Worm (Caenorhabditis elegans) whole organism, L2 larva: Measurements from ENCODE around the gene srt-23.

Source experiments
- C34F6.9 ChIP-seq: fragments of 150-350 bp; optimal IDR thresholded peaks from 2 replicates; lab custom pipeline; 2014; ENCODE audit warnings: missing biosample characterization, missing genetic modification characterization
- ZK546.5 ChIP-seq: sonication (generic microtip); optimal IDR thresholded peaks from 2 replicates; lab custom pipeline; 2017; ENCODE audit warnings: missing biosample characterization, missing genetic modification characterization
- alr-1 ChIP-seq: fragments of 150-350 bp; optimal IDR thresholded peaks from 2 replicates; lab custom pipeline; 2014; ENCODE audit warnings: missing biosample characterization, missing genetic modification characterization
- ceh-16 ChIP-seq: fragments of 150-350 bp; optimal IDR thresholded peaks from 2 replicates; lab custom pipeline; 2014; ENCODE audit warnings: missing biosample characterization, missing genetic modification characterization
- lin-11 ChIP-seq: fragments of 150-350 bp; sonication (generic microtip); optimal IDR thresholded peaks from 2 replicates; lab custom pipeline; 2014; ENCODE audit warnings: missing biosample characterization, missing genetic modification characterization, inconsistent platforms, mixed read lengths
- lin-13 ChIP-seq: fragments of 150-350 bp; optimal IDR thresholded peaks from 2 replicates; lab custom pipeline; 2014; ENCODE audit warnings: missing biosample characterization, missing genetic modification reagents, missing genetic modification characterization
- lsy-2 ChIP-seq, 2 experiments: fragments of 150-350 bp in 1 of 2; sonication (generic microtip) in 1 of 2; optimal IDR thresholded peaks; 2 replicates each; lab custom pipeline; 2014 to 2017; ENCODE audit warnings: missing biosample characterization in 2 of 2, missing genetic modification characterization in 2 of 2
- nhr-11 ChIP-seq: fragments of 150-350 bp; optimal IDR thresholded peaks from 2 replicates; lab custom pipeline; 2014; ENCODE audit warnings: missing biosample characterization, missing genetic modification characterization
- nhr-237 ChIP-seq: fragments of 150-350 bp; optimal IDR thresholded peaks from 2 replicates; lab custom pipeline; 2014; ENCODE audit warnings: missing biosample characterization, missing genetic modification characterization
- nhr-25 ChIP-seq: fragments of 150-350 bp; sonication (generic microtip); optimal IDR thresholded peaks from 3 replicates; lab custom pipeline; 2014; ENCODE audit warnings: missing biosample characterization, missing genetic modification characterization
- sma-3 ChIP-seq: sonication (generic microtip); optimal IDR thresholded peaks from 2 replicates; lab custom pipeline; 2016; ENCODE audit warnings: missing genetic modification reagents, missing genetic modification characterization, missing compliant biosample characterization
- sma-9 ChIP-seq, 2 experiments: fragments of 150-350 bp in 1 of 2; sonication (generic microtip) in 1 of 2; optimal IDR thresholded peaks; 2 replicates each; lab custom pipeline; 2014 to 2016; ENCODE audit warnings: missing genetic modification characterization in 2 of 2, mild to moderate bottlenecking in 1 of 2, missing biosample characterization in 1 of 2, missing compliant biosample characterization in 1 of 2, missing genetic modification reagents in 1 of 2, moderate library complexity in 1 of 2
- unc-55 ChIP-seq: fragments of 150-350 bp; sonication (generic microtip); optimal IDR thresholded peaks from 3 replicates; lab custom pipeline; 2014; ENCODE audit warnings: missing biosample characterization, missing genetic modification reagents, missing genetic modification characterization
- ztf-1 ChIP-seq: fragments of 200-800 bp; sonication (Bioruptor generic); conservative IDR thresholded peaks from 2 replicates; pipeline ENCODE4 v1.3.6; 2022; ENCODE audit warnings: missing genetic modification characterization, missing compliant biosample characterization
- ztf-4 ChIP-seq: fragments of 150-350 bp; optimal IDR thresholded peaks from 2 replicates; lab custom pipeline; 2014; ENCODE audit warnings: missing biosample characterization, missing genetic modification characterization

srt-23 gene

ce11 chrIV:800518-800917 is 44.0 kb downstream of the srt-23 start, which contains the start of gene mrpl-46:
mrpl-46 (plus strand) TSS chrIV:800818.
- no peak for TF ChIP-seq unc-55 (GFP tag; lab: Kevin White, UChicago)
- no peak for TF ChIP-seq alr-1
- TF ChIP-seq sma-3 (GFP tag; lab: Kevin White, UChicago) = no peak
- no peak for TF ChIP-seq C34F6.9 (tag; lab: Kevin White, UChicago)
- no peak for TF ChIP-seq ztf-1
- TF ChIP-seq nhr-11 = no peak
- no peak for TF ChIP-seq nhr-25 (tag; lab: Kevin White, UChicago)
- no peak for TF ChIP-seq lin-13 (GFP tag; lab: Kevin White, UChicago)
- no peak for TF ChIP-seq ZK546.5 (tag; lab: Kevin White, UChicago)

ce11 chrIV:801162-801561 is 44.6 kb downstream of the srt-23 start:
- TF ChIP-seq ztf-4 (tag; lab: Kevin White, UChicago) (no peak), ZK546.5 (tag; lab: Kevin White, UChicago) (no peak), C34F6.9 (tag; lab: Kevin White, UChicago) (no peak)

ce11 chrIV:804802-805201 is 48.3 kb downstream of the srt-23 start, which contains the start of gene Y55F3BL.4:
Y55F3BL.4 (plus strand) TSS chrIV:805102.
- no peak for TF ChIP-seq sma-9 (GFP tag; optimal IDR thresholded peaks at IDR 0.05; lab: Kevin White, UChicago)
- no peak for TF ChIP-seq sma-9 (tag; optimal IDR thresholded peaks at IDR 0.05; lab: Kevin White, UChicago)
- no peak for TF ChIP-seq C34F6.9 (tag; lab: Kevin White, UChicago)
- TF ChIP-seq nhr-11 = no peak
- no peak for TF ChIP-seq lsy-2 (tag; optimal IDR thresholded peaks at IDR 0.05; lab: Kevin White, UChicago)
- no peak for TF ChIP-seq nhr-237 (tag; lab: Kevin White, UChicago)
- TF ChIP-seq lin-13 (GFP tag; lab: Kevin White, UChicago) = no peak

- TF ChIP-seq ztf-4 (tag; lab: Kevin White, UChicago) (no peak), ZK546.5 (tag; lab: Kevin White, UChicago) (no peak), ceh-16 (tag; lab: Kevin White, UChicago) (no peak)
Observed at ce11 chrIV:805693-806092, 49.2 kb downstream of the srt-23 start.

ce11 chrIV:807027-807516 is 50.6 kb downstream of the srt-23 start, which contains the start of gene Y55F3BL.6:
Y55F3BL.6 (minus strand) TSS chrIV:807077.
- TF ChIP-seq lin-11 (tag; lab: Kevin White, UChicago) = peak; percentile 34
- TF ChIP-seq ztf-4 (tag; lab: Kevin White, UChicago) = no peak
